Worm (Caenorhabditis elegans): ENCODE measurements around the gene ugt-12.

Gene ugt-12

ce11 chrV:4847424-4847823 is 42.0 kb downstream of the ugt-12 start, which contains the start of gene abhd-5.1:
abhd-5.1 (plus strand) TSS chrV:4847653.
- TF ChIP-seq pha-4 (tag; optimal IDR thresholded peaks at IDR 0.05) (peak; percentile 63), eor-1 (tag; optimal IDR thresholded peaks at IDR 0.05) (no peak), nhr-77 (tag; optimal IDR thresholded peaks at IDR 0.05) (no peak), ama-1 (optimal IDR thresholded peaks at IDR 0.05) (no peak), daf-12 (tag; optimal IDR thresholded peaks at IDR 0.05) (no peak), unc-62 (GFP tag; optimal IDR thresholded peaks at IDR 0.05) (no peak), egl-27 (tag; optimal IDR thresholded peaks at IDR 0.05) (no peak), nfya-1 (tag; optimal IDR thresholded peaks at IDR 0.05; ENCODE audit: insufficient read depth) (no peak), sea-2 (GFP tag; optimal IDR thresholded peaks at IDR 0.05) (no peak), mml-1 (tag; optimal IDR thresholded peaks at IDR 0.05) (no peak), jun-1 (tag; optimal IDR thresholded peaks at IDR 0.05) (no peak), elt-2 (tag; optimal IDR thresholded peaks at IDR 0.05) (peak; percentile 7), pqm-1 (tag; optimal IDR thresholded peaks at IDR 0.05) (no peak)

- no peak for TF ChIP-seq nhr-237 (tag; optimal IDR thresholded peaks at IDR 0.05)
- TF ChIP-seq sea-2 (GFP tag; optimal IDR thresholded peaks at IDR 0.05), result no peak
- TF ChIP-seq aly-2 (tag; optimal IDR thresholded peaks at IDR 0.05), result no peak
- no peak for TF ChIP-seq nfya-1 (tag; optimal IDR thresholded peaks at IDR 0.05; ENCODE audit: insufficient read depth)
- no peak for TF ChIP-seq nhr-77 (tag; optimal IDR thresholded peaks at IDR 0.05)
- no peak for TF ChIP-seq ceh-82 (tag; optimal IDR thresholded peaks at IDR 0.05)
Measured at ce11 chrV:4846507-4846906, 42.9 kb downstream of the ugt-12 start.

ce11 chrV:4844591-4844990 is 44.8 kb downstream of the ugt-12 start, which contains the start of gene abhd-5.2:
abhd-5.2 (plus strand) TSS chrV:4844685.
- TF ChIP-seq nfya-1 (tag; optimal IDR thresholded peaks at IDR 0.05; ENCODE audit: insufficient read depth) (peak; percentile 62), ceh-28 (tag; optimal IDR thresholded peaks at IDR 0.05) (peak; percentile 26), snpc-4 (tag; optimal IDR thresholded peaks at IDR 0.05) (peak; percentile 48), elt-2 (tag; optimal IDR thresholded peaks at IDR 0.05) (peak; percentile 26), aly-2 (tag; optimal IDR thresholded peaks at IDR 0.05) (no peak), fkh-10 (GFP tag; optimal IDR thresholded peaks at IDR 0.05) (no peak), nhr-28 (tag; optimal IDR thresholded peaks at IDR 0.05) (no peak), pha-4 (tag; optimal IDR thresholded peaks at IDR 0.05) (peak; percentile 50), hmg-11 (tag; optimal IDR thresholded peaks at IDR 0.05) (peak; percentile 55), nhr-77 (tag; optimal IDR thresholded peaks at IDR 0.05) (no peak), ceh-82 (tag; optimal IDR thresholded peaks at IDR 0.05) (no peak), nhr-11 (tag; optimal IDR thresholded peaks at IDR 0.05) (no peak), unc-62 (GFP tag; optimal IDR thresholded peaks at IDR 0.05) (no peak), lin-39 (tag; optimal IDR thresholded peaks at IDR 0.05) (peak; percentile 48), nhr-67 (tag; optimal IDR thresholded peaks at IDR 0.05) (no peak), lin-15B (tag; optimal IDR thresholded peaks at IDR 0.05) (peak; percentile 29), nhr-25 (tag; optimal IDR thresholded peaks at IDR 0.05) (peak; percentile 37), R02D3.7 (tag; optimal IDR thresholded peaks at IDR 0.05) (no peak), nhr-12 (tag; optimal IDR thresholded peaks at IDR 0.05) (no peak), egl-5 (tag; optimal IDR thresholded peaks at IDR 0.05) (no peak), zag-1 (tag; optimal IDR thresholded peaks at IDR 0.05) (no peak), fos-1 (tag; optimal IDR thresholded peaks at IDR 0.05) (no peak), nhr-23 (tag; optimal IDR thresholded peaks at IDR 0.05) (peak; percentile 8), nhr-237 (tag; optimal IDR thresholded peaks at IDR 0.05) (no peak), ztf-11 (tag; optimal IDR thresholded peaks at IDR 0.05) (no peak), elt-3 (tag; optimal IDR thresholded peaks at IDR 0.05) (no peak), tbx-2 (tag; optimal IDR thresholded peaks at IDR 0.05) (no peak), pqm-1 (tag; optimal IDR thresholded peaks at IDR 0.05) (peak; percentile 39)

ce11 chrV:4842544-4842943 is 46.9 kb downstream of the ugt-12 start, which contains the start of the genes cwp-2 and cwp-3:
cwp-2 (minus strand) TSS chrV:4842644.
cwp-3 (plus strand) TSS chrV:4842836.
- TF ChIP-seq nhr-76 (tag; optimal IDR thresholded peaks at IDR 0.05) (no peak), nhr-77 (tag; optimal IDR thresholded peaks at IDR 0.05) (no peak), ceh-82 (tag; optimal IDR thresholded peaks at IDR 0.05) (no peak), ama-1 (optimal IDR thresholded peaks at IDR 0.05) (no peak), fkh-10 (GFP tag; optimal IDR thresholded peaks at IDR 0.05) (no peak), eor-1 (tag; optimal IDR thresholded peaks at IDR 0.05) (no peak), elt-1 (tag; optimal IDR thresholded peaks at IDR 0.05) (no peak), ztf-11 (tag; optimal IDR thresholded peaks at IDR 0.05) (no peak), ceh-9 (tag; optimal IDR thresholded peaks at IDR 0.05) (no peak), unc-62 (GFP tag; optimal IDR thresholded peaks at IDR 0.05) (no peak), fkh-2 (tag; optimal IDR thresholded peaks at IDR 0.05) (no peak), hmg-11 (tag; optimal IDR thresholded peaks at IDR 0.05) (no peak), R02D3.7 (tag; optimal IDR thresholded peaks at IDR 0.05) (no peak), sea-2 (GFP tag; optimal IDR thresholded peaks at IDR 0.05) (no peak), elt-2 (tag; optimal IDR thresholded peaks at IDR 0.05) (no peak), pha-4 (tag; optimal IDR thresholded peaks at IDR 0.05) (no peak), ceh-16 (tag; optimal IDR thresholded peaks at IDR 0.05) (no peak), snpc-4 (tag; optimal IDR thresholded peaks at IDR 0.05) (no peak)
